Worm (Caenorhabditis elegans) whole organism, L4 larva: ENCODE measurements around the gene nhr-238.

Source experiments
- D1046.2 ChIP-seq: fragments of 200-800 bp; sonication (Bioruptor generic); IDR thresholded peaks from 2 replicates; pipeline ENCODE4 v1.3.6; 2022; ENCODE audit warnings: missing genetic modification characterization, missing compliant biosample characterization
- F37D6.2 ChIP-seq: sonication (generic microtip); optimal IDR thresholded peaks from 2 replicates; lab custom pipeline; 2016; ENCODE audit warnings: mild to moderate bottlenecking, missing genetic modification characterization, missing compliant biosample characterization
- F44E2.7 ChIP-seq: fragments of 200-800 bp; sonication (Bioruptor generic); IDR thresholded peaks from 2 replicates; pipeline ENCODE4 v2.1.2; 2022; ENCODE audit warnings: missing genetic modification characterization, missing compliant biosample characterization
- T20F7.1 ChIP-seq: fragments of 200-800 bp; sonication (Bioruptor generic); optimal IDR thresholded peaks from 2 replicates; lab custom pipeline; 2018; ENCODE audit warnings: mild to moderate bottlenecking, missing genetic modification characterization, missing compliant biosample characterization
- ZK546.5 ChIP-seq, 2 experiments: sonication (generic microtip); optimal IDR thresholded peaks; 2 replicates each; lab custom pipeline; 2017; ENCODE audit warnings: missing biosample characterization in 2 of 2, missing genetic modification characterization in 2 of 2
- aha-1 ChIP-seq: fragments of 150-350 bp; peaks from one replicate; lab custom pipeline; 2014; ENCODE audit warnings: missing biosample characterization, missing genetic modification characterization
- ama-1 ChIP-seq: fragments of 150-350 bp; optimal IDR thresholded peaks from 2 replicates; lab custom pipeline; 2014; ENCODE audit warnings: inconsistent platforms, mixed read lengths
- ceh-32 ChIP-seq: sonication (generic microtip); optimal IDR thresholded peaks from 2 replicates; lab custom pipeline; 2016; ENCODE audit warnings: mild to moderate bottlenecking, missing genetic modification characterization, missing compliant biosample characterization; ENCODE audit not compliant: poor library complexity
- cey-2 ChIP-seq: sonication (generic microtip); optimal IDR thresholded peaks from 3 replicates; lab custom pipeline; 2017; ENCODE audit warnings: missing genetic modification characterization, mild to moderate bottlenecking, missing compliant biosample characterization, antibody characterized with exemption, borderline replicate concordance; ENCODE audit not compliant: insufficient read depth
- ctbp-1 ChIP-seq: fragments of 200-800 bp; sonication (Bioruptor generic); IDR thresholded peaks from 2 replicates; pipeline ENCODE4 v1.3.6; 2022; ENCODE audit warnings: missing genetic modification reagents, missing genetic modification characterization, missing compliant biosample characterization
- daf-16 ChIP-seq, 3 experiments: sonication (generic microtip); optimal IDR thresholded peaks; 2 replicates each; lab custom pipeline; 2016 to 2017; ENCODE audit warnings: missing genetic modification characterization in 3 of 3, missing genetic modification reagents in 3 of 3, mild to moderate bottlenecking in 2 of 3, missing compliant biosample characterization in 2 of 3, missing biosample characterization in 1 of 3, moderate library complexity in 1 of 3
- daf-8 ChIP-seq: fragments of 200-800 bp; sonication (Bioruptor generic); IDR thresholded peaks from 2 replicates; pipeline ENCODE4 v1.3.6; 2022; ENCODE audit warnings: missing genetic modification characterization, missing compliant biosample characterization
- dmd-8 ChIP-seq: fragments of 200-800 bp; sonication (Bioruptor generic); IDR thresholded peaks from 2 replicates; pipeline ENCODE4 v1.3.6; 2022; ENCODE audit warnings: missing genetic modification characterization, missing compliant biosample characterization
- dmd-9 ChIP-seq: fragments of 200-800 bp; sonication (Bioruptor generic); IDR thresholded peaks from 2 replicates; pipeline ENCODE4 v1.3.6; 2022; ENCODE audit warnings: missing genetic modification reagents, missing genetic modification characterization, missing compliant biosample characterization
- dve-1 ChIP-seq: sonication (generic microtip); optimal IDR thresholded peaks from 2 replicates; lab custom pipeline; 2017; ENCODE audit warnings: antibody characterized with exemption, mild to moderate bottlenecking, missing genetic modification characterization, missing compliant biosample characterization; ENCODE audit not compliant: insufficient read depth
- fos-1 ChIP-seq: fragments of 150-350 bp; optimal IDR thresholded peaks from 2 replicates; lab custom pipeline; 2014; ENCODE audit warnings: missing biosample characterization, missing genetic modification characterization
- hlh-11 ChIP-seq: fragments of 200-800 bp; sonication (Bioruptor generic); optimal IDR thresholded peaks from 2 replicates; lab custom pipeline; 2018; ENCODE audit warnings: mild to moderate bottlenecking, missing genetic modification characterization, missing compliant biosample characterization
- lin-1 ChIP-seq: fragments of 200-800 bp; sonication (Bioruptor generic); IDR thresholded peaks from 2 replicates; pipeline ENCODE4 v1.3.6; 2022; ENCODE audit warnings: missing genetic modification reagents, missing genetic modification characterization, missing compliant biosample characterization
- lin-15B ChIP-seq: fragments of 150-350 bp; sonication (generic microtip); optimal IDR thresholded peaks from 3 replicates; lab custom pipeline; 2014; ENCODE audit warnings: missing biosample characterization, missing genetic modification characterization
- lin-38 ChIP-seq: fragments of 200-800 bp; sonication (Bioruptor generic); IDR thresholded peaks from 2 replicates; pipeline ENCODE4 v1.3.6; 2022; ENCODE audit warnings: missing genetic modification reagents, missing genetic modification characterization, missing compliant biosample characterization
- lir-3 ChIP-seq: sonication (generic microtip); optimal IDR thresholded peaks from 2 replicates; lab custom pipeline; 2016; ENCODE audit warnings: mild to moderate bottlenecking, missing genetic modification characterization, missing compliant biosample characterization
- madf-5 ChIP-seq, 2 experiments: fragments of 200-800 bp; sonication (Bioruptor generic); IDR thresholded peaks; 2 replicates each; pipeline ENCODE4 v1.3.6; 2022; ENCODE audit warnings: missing compliant biosample characterization in 2 of 2, missing genetic modification characterization in 2 of 2
- mep-1 ChIP-seq: fragments of 150-350 bp; sonication (generic microtip); optimal IDR thresholded peaks from 3 replicates; lab custom pipeline; 2014; ENCODE audit warnings: missing biosample characterization, missing genetic modification characterization
- mes-2 ChIP-seq: sonication (generic microtip); optimal IDR thresholded peaks from 2 replicates; lab custom pipeline; 2016; ENCODE audit warnings: missing genotype, mild to moderate bottlenecking, missing genetic modification characterization, missing compliant biosample characterization; ENCODE audit not compliant: poor library complexity, severe bottlenecking
- mxl-2 ChIP-seq: fragments of 200-800 bp; sonication (Bioruptor generic); conservative IDR thresholded peaks from 2 replicates; pipeline ENCODE4 v1.3.6; 2022; ENCODE audit warnings: missing genetic modification reagents, missing genetic modification characterization, missing compliant biosample characterization
- nhr-237 ChIP-seq: sonication (generic microtip); optimal IDR thresholded peaks from 2 replicates; lab custom pipeline; 2017; ENCODE audit warnings: missing biosample characterization, missing genetic modification characterization
- nhr-25 ChIP-seq: sonication (generic microtip); optimal IDR thresholded peaks from 2 replicates; lab custom pipeline; 2017; ENCODE audit warnings: missing genetic modification characterization, mild to moderate bottlenecking, missing compliant biosample characterization, antibody characterized with exemption, moderate library complexity, borderline replicate concordance; ENCODE audit not compliant: insufficient read depth
- nhr-6 ChIP-seq: fragments of 150-350 bp; optimal IDR thresholded peaks from 2 replicates; lab custom pipeline; 2014; ENCODE audit warnings: missing biosample characterization, missing genetic modification characterization
- pqm-1 ChIP-seq: sonication (generic microtip); optimal IDR thresholded peaks from 2 replicates; lab custom pipeline; 2017; ENCODE audit warnings: missing biosample characterization, missing genetic modification characterization
- rbr-2 ChIP-seq: sonication (generic microtip); optimal IDR thresholded peaks from 2 replicates; lab custom pipeline; 2016; ENCODE audit warnings: missing genotype, missing genetic modification characterization, missing compliant biosample characterization
- snpc-1.2 ChIP-seq: fragments of 200-800 bp; sonication (Bioruptor generic); IDR thresholded peaks from 2 replicates; pipeline ENCODE4 v1.3.6; 2022; ENCODE audit warnings: missing genetic modification reagents, missing genetic modification characterization, missing compliant biosample characterization
- spr-3 ChIP-seq: fragments of 200-800 bp; sonication (Bioruptor generic); optimal IDR thresholded peaks from 2 replicates; lab custom pipeline; 2018; ENCODE audit warnings: mild to moderate bottlenecking, missing genetic modification characterization, missing compliant biosample characterization
- tra-1 ChIP-seq: fragments of 200-800 bp; sonication (Bioruptor generic); IDR thresholded peaks from 2 replicates; pipeline ENCODE4 v1.3.6; 2022; ENCODE audit warnings: missing genetic modification reagents, missing genetic modification characterization, missing compliant biosample characterization
- unc-39 ChIP-seq: sonication (generic microtip); optimal IDR thresholded peaks from 2 replicates; lab custom pipeline; 2017; ENCODE audit warnings: missing biosample characterization, missing genetic modification characterization
- vab-7 ChIP-seq: fragments of 200-800 bp; sonication (Bioruptor generic); IDR thresholded peaks from 2 replicates; pipeline ENCODE4 v1.3.6; 2022; ENCODE audit warnings: missing genetic modification reagents, missing genetic modification characterization, missing compliant biosample characterization
- zfp-2 ChIP-seq: sonication (generic microtip); optimal IDR thresholded peaks from 2 replicates; lab custom pipeline; 2016; ENCODE audit warnings: mild to moderate bottlenecking, missing genetic modification characterization, missing compliant biosample characterization
- zip-11 ChIP-seq: fragments of 200-800 bp; sonication (Bioruptor generic); IDR thresholded peaks from 2 replicates; pipeline ENCODE4 v1.3.6; 2022; ENCODE audit warnings: missing genetic modification characterization, missing compliant biosample characterization
- zip-2 ChIP-seq: fragments of 150-350 bp; optimal IDR thresholded peaks from 2 replicates; lab custom pipeline; 2014; ENCODE audit warnings: missing biosample characterization, missing genetic modification characterization
- ztf-11 ChIP-seq: fragments of 150-350 bp; optimal IDR thresholded peaks from 2 replicates; lab custom pipeline; 2014; ENCODE audit warnings: missing biosample characterization, missing genetic modification characterization
- ztf-7 ChIP-seq: fragments of 150-350 bp; optimal IDR thresholded peaks from 2 replicates; lab custom pipeline; 2014; ENCODE audit warnings: missing biosample characterization, missing genetic modification characterization

Gene nhr-238

DNA sequence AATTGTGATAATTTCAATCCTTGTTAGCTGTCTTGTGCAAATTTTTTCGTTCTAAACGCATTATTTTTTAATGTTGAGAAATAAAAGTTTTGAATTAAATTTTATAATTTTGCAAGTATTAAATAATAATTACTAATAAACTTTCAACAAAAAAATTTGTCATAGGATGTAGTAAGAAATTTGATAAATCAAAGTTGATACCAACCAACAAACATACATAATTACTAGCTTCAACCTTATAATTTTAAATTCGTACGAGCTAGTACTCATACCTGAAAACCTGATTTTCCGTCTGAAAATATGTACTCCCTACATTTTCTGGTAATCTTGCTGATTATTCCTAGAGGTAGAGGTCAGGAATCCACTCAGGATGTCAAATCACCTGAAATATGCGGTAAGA is 21.8 kb upstream of the nhr-238 start, which contains the start of gene irld-44 (continued):
- TF ChIP-seq D1046.2 (no peak), mep-1 (tag; lab: Kevin White, UChicago) (no peak), zip-2 (tag; lab: Kevin White, UChicago) (no peak), hlh-11 (no peak), tra-1 (GFP tag; lab: Robert Waterston, UW) (no peak)

DNA sequence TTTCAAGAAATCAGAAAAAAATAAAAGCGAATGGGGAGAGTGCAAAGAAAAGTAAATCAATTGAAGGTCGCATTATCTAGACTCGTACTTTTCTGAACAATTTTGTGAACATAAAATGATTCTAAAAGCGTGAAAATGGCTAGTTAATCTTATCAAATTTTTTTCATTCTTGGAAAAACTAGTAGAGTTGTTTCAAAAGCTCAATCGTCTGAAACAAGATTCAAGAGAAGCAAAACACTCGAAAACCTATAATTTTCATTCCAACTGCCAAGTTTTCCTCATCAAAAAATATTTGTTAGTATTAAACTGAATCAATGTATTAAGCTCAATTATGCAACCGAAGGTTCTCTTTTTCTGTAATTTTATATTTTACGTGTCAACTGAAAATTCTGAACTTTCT is 18.8 kb upstream of the nhr-238 start, which contains the start of gene irld-45:
Gene irld-45, plus strand, starts transcription at position 301 of the 400 bp plus-strand sequence.
- peak; percentile 67 for TF ChIP-seq aha-1 (tag; lab: Kevin White, UChicago)
- TF ChIP-seq mes-2 (tag; lab: Kevin White, UChicago): no peak

DNA sequence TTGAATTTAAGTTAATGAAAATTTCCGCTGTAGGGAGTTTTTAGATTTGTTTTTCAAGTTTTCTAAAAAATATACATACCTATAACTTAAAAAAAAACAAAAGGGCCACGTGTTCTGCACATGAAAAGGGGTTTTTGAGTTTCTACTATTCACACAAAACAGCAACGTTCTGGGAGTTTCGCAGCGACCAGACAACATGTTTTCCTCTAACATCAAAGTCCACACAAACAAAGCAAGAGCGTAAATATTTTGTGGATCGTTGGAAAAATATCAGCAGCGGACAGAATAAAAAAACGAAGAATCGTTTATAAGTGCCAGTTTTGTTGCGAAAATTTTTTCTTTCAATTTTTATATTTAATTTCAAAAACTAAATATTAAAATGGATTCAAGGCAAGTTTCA is 14.7 kb upstream of the nhr-238 start, which contains the start of gene alh-2:
Gene alh-2, plus strand, starts transcription at position 284 of the 400 bp plus-strand sequence.
- TF ChIP-seq ZK546.5 (tag; optimal IDR thresholded peaks at IDR 0.05; lab: Kevin White, UChicago) (no peak), daf-16 (GFP tag; optimal IDR thresholded peaks at IDR 0.05; lab: Kevin White, UChicago) (peak in 1 of 2 experiments; percentile 96), daf-16 (tag; optimal IDR thresholded peaks at IDR 0.05; lab: Kevin White, UChicago) (no peak)

DNA sequence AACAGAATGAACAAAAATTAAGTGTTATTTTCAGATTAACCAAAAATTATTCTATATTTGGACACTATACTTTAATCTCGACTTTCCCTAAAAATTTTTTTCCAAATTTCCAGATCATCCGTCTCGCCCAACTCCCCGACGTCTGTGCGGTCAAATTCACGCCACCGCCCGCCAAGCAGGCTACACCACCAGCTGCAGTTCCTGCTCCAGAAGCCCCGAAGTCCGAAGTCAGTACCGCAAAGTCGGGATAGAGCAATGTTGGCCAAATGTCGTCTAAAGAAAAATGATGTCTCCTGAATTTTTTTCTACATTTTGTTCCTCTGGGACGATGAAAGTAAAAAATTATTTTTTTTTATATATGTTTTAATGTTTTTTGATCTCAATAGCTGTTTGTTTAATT is 13.5 kb upstream of the nhr-238 start:
- TF ChIP-seq F44E2.7 (GFP tag; lab: Robert Waterston, UW) (peak; percentile 75; the same call in 1 of the 2 replicates), ceh-32 (tag; lab: Kevin White, UChicago) (no peak), lin-15B (no peak), dmd-8 (GFP tag; lab: Robert Waterston, UW) (0 out of 2 replicates have a peak, but pooled peaks have one; percentile 25)

DNA sequence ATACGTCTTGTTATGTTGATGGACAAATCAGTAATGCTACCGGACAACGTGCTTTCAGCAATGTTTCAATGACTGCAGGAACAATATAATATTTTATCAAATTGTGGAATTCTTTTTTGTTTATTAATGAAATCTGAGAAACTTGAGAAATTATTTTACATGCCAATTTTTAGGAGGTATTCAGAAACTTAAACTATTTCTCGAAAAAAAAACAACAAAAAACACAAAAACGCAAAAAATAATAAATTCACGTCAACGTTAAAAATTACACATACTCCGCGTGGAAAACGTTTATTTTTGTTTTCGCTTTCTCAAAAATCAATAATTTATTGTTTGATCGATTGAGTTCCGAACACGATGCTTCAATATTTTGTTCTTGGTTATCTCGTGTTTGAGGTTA is 13.0 kb upstream of the nhr-238 start, which contains the start of gene Y46H3D.1:
Gene Y46H3D.1, plus strand, starts transcription at position 301 of the 400 bp plus-strand sequence.
- TF ChIP-seq nhr-25 (tag; lab: Kevin White, UChicago) (no peak), pqm-1 (tag; lab: Kevin White, UChicago) (no peak), F37D6.2 (tag; lab: Kevin White, UChicago) (no peak), cey-2 (tag; lab: Kevin White, UChicago) (no peak), ztf-7 (no peak), snpc-1.2 (GFP tag; lab: Robert Waterston, UW) (no peak), rbr-2 (tag; lab: Kevin White, UChicago) (no peak), T20F7.1 (GFP tag; lab: Kevin White, UChicago) (no peak), nhr-237 (no peak), nhr-6 (tag; lab: Kevin White, UChicago) (no peak), daf-8 (GFP tag; lab: Robert Waterston, UW) (no peak), spr-3 (no peak), dve-1 (tag; lab: Kevin White, UChicago) (no peak)

DNA sequence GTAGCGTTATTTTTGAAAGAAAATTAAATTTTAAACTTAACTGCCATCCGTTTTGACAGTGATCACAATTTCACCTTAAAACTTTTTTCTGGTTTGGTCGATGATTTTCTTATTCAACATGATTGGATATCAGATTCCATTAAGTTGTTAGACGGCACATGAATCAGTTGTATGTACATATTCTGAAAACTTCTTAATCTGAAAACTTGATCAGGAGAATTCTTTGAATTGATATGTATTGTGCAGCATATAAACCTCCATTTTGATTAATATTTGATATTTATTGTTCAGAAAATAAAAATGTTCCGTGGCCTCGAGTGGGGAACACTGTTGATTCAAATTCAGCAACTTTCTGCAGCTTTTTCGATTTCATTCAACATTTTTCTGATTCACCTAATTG is 10.8 kb upstream of the nhr-238 start, which contains the start of gene str-221:
Gene str-221, plus strand, starts transcription at position 301 of the 400 bp plus-strand sequence.
- TF ChIP-seq unc-39 (tag; lab: Kevin White, UChicago): no peak
- no peak for TF ChIP-seq fos-1 (tag; lab: Kevin White, UChicago)
- no peak for TF ChIP-seq zfp-2 (tag; lab: Kevin White, UChicago)
- TF ChIP-seq dmd-8 (GFP tag; lab: Robert Waterston, UW): no peak
- TF ChIP-seq nhr-6 (tag; lab: Kevin White, UChicago): no peak
- no peak for TF ChIP-seq ctbp-1 (GFP tag; lab: Robert Waterston, UW)
- no peak for TF ChIP-seq dmd-9 (GFP tag; lab: Robert Waterston, UW)
- no peak for TF ChIP-seq dve-1 (tag; lab: Kevin White, UChicago)
- no peak for TF ChIP-seq madf-5 (GFP tag; IDR thresholded peaks at IDR 0.05; lab: Robert Waterston, UW)
- TF ChIP-seq vab-7 (GFP tag; lab: Robert Waterston, UW): no peak
- TF ChIP-seq ama-1 (lab: Kevin White, UChicago): no peak
- no peak for TF ChIP-seq lin-38 (GFP tag; lab: Robert Waterston, UW)
- TF ChIP-seq zip-11 (GFP tag; lab: Robert Waterston, UW): no peak
- no peak for TF ChIP-seq mxl-2
- no peak for TF ChIP-seq aha-1 (tag; lab: Kevin White, UChicago)
- no peak for TF ChIP-seq F44E2.7 (GFP tag; lab: Robert Waterston, UW)
- no peak for TF ChIP-seq lir-3 (tag; lab: Kevin White, UChicago)
- TF ChIP-seq ztf-11: no peak
- TF ChIP-seq lin-1 (GFP tag; lab: Robert Waterston, UW): no peak
- TF ChIP-seq, all 104 proteins: peak for 0
